Worm (Caenorhabditis elegans) whole organism, L2 larva: ENCODE results near the gene glb-2.

ENCODE experiments used
- aly-2 ChIP-seq: fragments of 150-350 bp; optimal IDR thresholded peaks from 2 replicates; lab custom pipeline; 2014; ENCODE audit warnings: missing biosample characterization, missing genetic modification characterization
- lsy-2 ChIP-seq, 2 experiments: fragments of 150-350 bp in 1 of 2; sonication (generic microtip) in 1 of 2; optimal IDR thresholded peaks; 2 replicates each; lab custom pipeline; 2014 to 2017; ENCODE audit warnings: missing biosample characterization in 2 of 2, missing genetic modification characterization in 2 of 2
- ztf-1 ChIP-seq: fragments of 200-800 bp; sonication (Bioruptor generic); conservative IDR thresholded peaks from 2 replicates; pipeline ENCODE4 v1.3.6; 2022; ENCODE audit warnings: missing genetic modification characterization, missing compliant biosample characterization

- TF ChIP-seq lsy-2 (tag; optimal IDR thresholded peaks at IDR 0.05; lab: Kevin White, UChicago), result no peak
- no peak for TF ChIP-seq aly-2 (tag; lab: Kevin White, UChicago)
- TF ChIP-seq ztf-1 (GFP tag; lab: Robert Waterston, UW), result no peak
Measured at ce11 chrIV:7258253-7258652, 4.8 kb downstream of the glb-2 start, which contains the start of gene C06E4.6.
